Worm (Caenorhabditis elegans): ENCODE measurements around the gene inx-8.

DNA sequence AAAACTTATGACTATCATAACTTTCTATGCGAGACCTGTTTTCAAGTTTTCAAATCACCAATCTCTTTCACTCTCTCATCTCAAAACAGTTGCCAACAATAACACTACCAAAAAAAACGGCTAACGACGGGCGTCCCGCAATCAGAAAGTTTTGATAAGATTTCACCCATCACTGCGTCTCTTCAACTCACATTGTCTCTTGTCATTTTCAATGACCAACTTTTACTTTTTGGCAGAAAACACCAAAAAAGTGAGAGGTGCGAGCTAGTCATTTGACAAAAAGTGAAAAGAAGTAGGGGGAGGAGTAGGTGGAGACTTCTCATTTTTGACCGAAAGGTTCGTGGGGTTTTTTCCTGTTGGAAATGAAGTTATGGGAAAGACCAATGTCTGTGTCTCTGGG, 45.0 kb downstream of the inx-8 start:
- TF ChIP-seq sptf-1 (tag; optimal IDR thresholded peaks at IDR 0.05) (no peak), blmp-1 (tag; optimal IDR thresholded peaks at IDR 0.05) (peak; percentile 47), nhr-28 (tag; optimal IDR thresholded peaks at IDR 0.05) (no peak), nhr-12 (tag; optimal IDR thresholded peaks at IDR 0.05) (no peak)
